Worm (Caenorhabditis elegans): ENCODE results near the gene srb-16.

ce11 chrII:5170932-5171331 is 20.2 kb upstream of the srb-16 start, which contains the start of gene srb-1:
- TF ChIP-seq ref-1 (GFP tag; conservative IDR thresholded peaks at IDR 0.05): no peak
- no peak for TF ChIP-seq ztf-29 (GFP tag; IDR thresholded peaks at IDR 0.05)
